Worm (Caenorhabditis elegans): Measurements from ENCODE around the gene ucr-2.2.

Gene ucr-2.2

ce11 chrX:15148831-15149230 lies 24.9 kb upstream of the ucr-2.2 start:
- peak; percentile 58 for TF ChIP-seq hlh-1 (tag; optimal IDR thresholded peaks at IDR 0.05)
- TF ChIP-seq mab-5 (tag; optimal IDR thresholded peaks at IDR 0.05): peak; percentile 39
- no peak for TF ChIP-seq flh-1 (GFP tag; optimal IDR thresholded peaks at IDR 0.05)
- TF ChIP-seq lin-32 (GFP tag; optimal IDR thresholded peaks at IDR 0.05): no peak
- peak; percentile 8 for TF ChIP-seq ces-1 (GFP tag; optimal IDR thresholded peaks at IDR 0.05)
- no peak for TF ChIP-seq cnd-1 (tag; optimal IDR thresholded peaks at IDR 0.05)
- TF ChIP-seq sptf-1 (tag; optimal IDR thresholded peaks at IDR 0.05): no peak
- TF ChIP-seq tbx-8 (GFP tag; optimal IDR thresholded peaks at IDR 0.05): no peak
- peak; percentile 14 for TF ChIP-seq unc-120 (tag; optimal IDR thresholded peaks at IDR 0.05; ENCODE audit: poor library complexity, severe bottlenecking)
- peak; percentile 74 for TF ChIP-seq unc-62 (GFP tag; optimal IDR thresholded peaks at IDR 0.05)

- TF ChIP-seq ceh-39 (tag; optimal IDR thresholded peaks at IDR 0.05) (no peak), nhr-237 (tag; optimal IDR thresholded peaks at IDR 0.05) (no peak), lin-32 (GFP tag; optimal IDR thresholded peaks at IDR 0.05) (no peak), lin-13 (tag; optimal IDR thresholded peaks at IDR 0.05) (no peak), ces-1 (GFP tag; optimal IDR thresholded peaks at IDR 0.05) (peak; percentile 91)
These were observed 18.6 kb upstream of the ucr-2.2 start for ce11 chrX:15155054-15155453.

- TF ChIP-seq tbx-8 (GFP tag; optimal IDR thresholded peaks at IDR 0.05) (no peak), sem-2 (GFP tag; optimal IDR thresholded peaks at IDR 0.05) (no peak), hlh-1 (tag; optimal IDR thresholded peaks at IDR 0.05) (no peak), nhr-76 (tag; optimal IDR thresholded peaks at IDR 0.05) (no peak), bed-3 (GFP tag; optimal IDR thresholded peaks at IDR 0.05) (no peak), ceh-83 (GFP tag; optimal IDR thresholded peaks at IDR 0.05) (no peak), nhr-237 (tag; optimal IDR thresholded peaks at IDR 0.05) (no peak), unc-120 (tag; optimal IDR thresholded peaks at IDR 0.05; ENCODE audit: poor library complexity, severe bottlenecking) (no peak), snpc-4 (tag; optimal IDR thresholded peaks at IDR 0.05) (no peak), lin-13 (tag; optimal IDR thresholded peaks at IDR 0.05) (no peak), flh-1 (GFP tag; optimal IDR thresholded peaks at IDR 0.05) (no peak), ztf-11 (tag; optimal IDR thresholded peaks at IDR 0.05) (no peak), lin-32 (GFP tag; optimal IDR thresholded peaks at IDR 0.05) (no peak), mls-2 (tag; optimal IDR thresholded peaks at IDR 0.05) (no peak), nhr-28 (tag; optimal IDR thresholded peaks at IDR 0.05) (no peak), unc-39 (tag; optimal IDR thresholded peaks at IDR 0.05) (no peak), mab-5 (tag; optimal IDR thresholded peaks at IDR 0.05) (no peak), blmp-1 (tag; optimal IDR thresholded peaks at IDR 0.05) (no peak)
These were observed 15.8 kb upstream of the ucr-2.2 start for ce11 chrX:15157854-15158253.

- no peak for TF ChIP-seq hlh-1 (tag; optimal IDR thresholded peaks at IDR 0.05)
- no peak for TF ChIP-seq tbx-8 (GFP tag; optimal IDR thresholded peaks at IDR 0.05)
- TF ChIP-seq lsy-2 (tag; optimal IDR thresholded peaks at IDR 0.05): no peak
- no peak for TF ChIP-seq lin-32 (GFP tag; optimal IDR thresholded peaks at IDR 0.05)
- TF ChIP-seq ceh-43 (GFP tag; optimal IDR thresholded peaks at IDR 0.05): no peak
- no peak for TF ChIP-seq zip-8 (tag; optimal IDR thresholded peaks at IDR 0.05)
- TF ChIP-seq ceh-39 (tag; optimal IDR thresholded peaks at IDR 0.05): no peak
- no peak for TF ChIP-seq ceh-83 (GFP tag; optimal IDR thresholded peaks at IDR 0.05)
- TF ChIP-seq lin-13 (tag; optimal IDR thresholded peaks at IDR 0.05): no peak
- no peak for TF ChIP-seq sptf-1 (tag; optimal IDR thresholded peaks at IDR 0.05)
- no peak for TF ChIP-seq elt-1 (tag; optimal IDR thresholded peaks at IDR 0.05; ENCODE audit: borderline replicate concordance, insufficient read depth)
- TF ChIP-seq drap-1 (GFP tag; optimal IDR thresholded peaks at IDR 0.05): no peak
- no peak for TF ChIP-seq pha-4 (tag; optimal IDR thresholded peaks at IDR 0.05)
- TF ChIP-seq nhr-28 (tag; optimal IDR thresholded peaks at IDR 0.05): no peak
- TF ChIP-seq ztf-11 (tag; optimal IDR thresholded peaks at IDR 0.05): no peak
- no peak for TF ChIP-seq cnd-1 (tag; optimal IDR thresholded peaks at IDR 0.05)
- no peak for TF ChIP-seq nhr-76 (tag; optimal IDR thresholded peaks at IDR 0.05)
- no peak for TF ChIP-seq nhr-2 (tag; optimal IDR thresholded peaks at IDR 0.05)
- no peak for TF ChIP-seq unc-39 (tag; optimal IDR thresholded peaks at IDR 0.05)
These were observed 14.9 kb upstream of the ucr-2.2 start, which contains the start of gene C11G10.1 for ce11 chrX:15158699-15159312. Gene C11G10.1, minus strand, starts transcription at chrX:15158749.

- TF ChIP-seq ceh-83 (GFP tag; optimal IDR thresholded peaks at IDR 0.05): no peak
- no peak for TF ChIP-seq blmp-1 (tag; optimal IDR thresholded peaks at IDR 0.05)
- TF ChIP-seq ceh-43 (GFP tag; optimal IDR thresholded peaks at IDR 0.05): no peak
- TF ChIP-seq ceh-39 (tag; optimal IDR thresholded peaks at IDR 0.05): no peak
- no peak for TF ChIP-seq elt-3 (tag; optimal IDR thresholded peaks at IDR 0.05)
- no peak for TF ChIP-seq unc-62 (GFP tag; optimal IDR thresholded peaks at IDR 0.05)
- TF ChIP-seq bed-3 (GFP tag; optimal IDR thresholded peaks at IDR 0.05): no peak
- no peak for TF ChIP-seq M03D4.4 (tag; optimal IDR thresholded peaks at IDR 0.05)
- TF ChIP-seq unc-120 (tag; optimal IDR thresholded peaks at IDR 0.05; ENCODE audit: poor library complexity, severe bottlenecking): no peak
- no peak for TF ChIP-seq ztf-11 (tag; optimal IDR thresholded peaks at IDR 0.05)
- no peak for TF ChIP-seq tbx-8 (GFP tag; optimal IDR thresholded peaks at IDR 0.05)
- no peak for TF ChIP-seq sptf-1 (tag; optimal IDR thresholded peaks at IDR 0.05)
- no peak for TF ChIP-seq ham-2 (GFP tag; optimal IDR thresholded peaks at IDR 0.05)
- TF ChIP-seq cnd-1 (tag; optimal IDR thresholded peaks at IDR 0.05): no peak
- no peak for TF ChIP-seq zip-8 (tag; optimal IDR thresholded peaks at IDR 0.05)
- TF ChIP-seq sem-2 (GFP tag; optimal IDR thresholded peaks at IDR 0.05): no peak
- TF ChIP-seq nhr-237 (tag; optimal IDR thresholded peaks at IDR 0.05): no peak
- no peak for TF ChIP-seq nhr-28 (tag; optimal IDR thresholded peaks at IDR 0.05)
- no peak for TF ChIP-seq mab-5 (tag; optimal IDR thresholded peaks at IDR 0.05)
- TF ChIP-seq lsy-2 (tag; optimal IDR thresholded peaks at IDR 0.05): no peak
These were observed 14.3 kb upstream of the ucr-2.2 start for ce11 chrX:15159362-15159761.

Measured in whole organism, mixed stage, embryonic.